Worm (Caenorhabditis elegans) whole organism, L2 larva: ENCODE results near the gene C24A3.1.

Experiments used
- C34F6.9 ChIP-seq: fragments of 150-350 bp; optimal IDR thresholded peaks from 2 replicates; lab custom pipeline; 2014; ENCODE audit warnings: missing biosample characterization, missing genetic modification characterization
- F13H6.1 ChIP-seq: sonication (generic microtip); optimal IDR thresholded peaks from 2 replicates; lab custom pipeline; 2016; ENCODE audit warnings: missing genetic modification characterization, missing compliant biosample characterization
- R02D3.7 ChIP-seq: fragments of 150-350 bp; optimal IDR thresholded peaks from 2 replicates; lab custom pipeline; 2014; ENCODE audit warnings: missing biosample characterization, missing genetic modification characterization
- Y55F3AM.14 ChIP-seq: fragments of 200-800 bp; sonication (Bioruptor generic); optimal IDR thresholded peaks from 2 replicates; lab custom pipeline; 2018; ENCODE audit warnings: mild to moderate bottlenecking, missing genetic modification characterization, missing compliant biosample characterization
- ZK546.5 ChIP-seq: sonication (generic microtip); optimal IDR thresholded peaks from 2 replicates; lab custom pipeline; 2017; ENCODE audit warnings: missing biosample characterization, missing genetic modification characterization
- alr-1 ChIP-seq: fragments of 150-350 bp; optimal IDR thresholded peaks from 2 replicates; lab custom pipeline; 2014; ENCODE audit warnings: missing biosample characterization, missing genetic modification characterization
- aly-2 ChIP-seq: fragments of 150-350 bp; optimal IDR thresholded peaks from 2 replicates; lab custom pipeline; 2014; ENCODE audit warnings: missing biosample characterization, missing genetic modification characterization
- ama-1 ChIP-seq: fragments of 150-350 bp; optimal IDR thresholded peaks from 2 replicates; lab custom pipeline; 2018; ENCODE audit warnings: inconsistent platforms
- blmp-1 ChIP-seq: sonication (generic microtip); optimal IDR thresholded peaks from 2 replicates; lab custom pipeline; 2017; ENCODE audit warnings: missing genetic modification characterization, mild to moderate bottlenecking, missing compliant biosample characterization, antibody characterized with exemption, moderate library complexity; ENCODE audit not compliant: insufficient read depth
- ceh-16 ChIP-seq: fragments of 150-350 bp; optimal IDR thresholded peaks from 2 replicates; lab custom pipeline; 2014; ENCODE audit warnings: missing biosample characterization, missing genetic modification characterization
- ceh-82 ChIP-seq: fragments of 150-350 bp; optimal IDR thresholded peaks from 2 replicates; lab custom pipeline; 2014; ENCODE audit warnings: missing biosample characterization, missing genetic modification characterization
- crh-2 ChIP-seq: sonication (generic microtip); optimal IDR thresholded peaks from 2 replicates; lab custom pipeline; 2017; ENCODE audit warnings: missing biosample characterization, missing genetic modification characterization
- dmd-4 ChIP-seq: sonication (generic microtip); optimal IDR thresholded peaks from 2 replicates; lab custom pipeline; 2017; ENCODE audit warnings: missing biosample characterization, missing genetic modification characterization
- egl-27 ChIP-seq: sonication (generic microtip); optimal IDR thresholded peaks from 3 replicates; lab custom pipeline; 2017; ENCODE audit warnings: missing biosample characterization, missing genetic modification reagents, missing genetic modification characterization
- elt-1 ChIP-seq: fragments of 150-350 bp; optimal IDR thresholded peaks from 2 replicates; lab custom pipeline; 2014; ENCODE audit warnings: missing biosample characterization, missing genetic modification characterization
- fos-1 ChIP-seq: fragments of 150-350 bp; optimal IDR thresholded peaks from 2 replicates; lab custom pipeline; 2014; ENCODE audit warnings: missing biosample characterization, missing genetic modification characterization
- gmeb-1 ChIP-seq: fragments of 150-350 bp; optimal IDR thresholded peaks from 2 replicates; lab custom pipeline; 2014; ENCODE audit warnings: missing biosample characterization, missing genetic modification characterization
- lin-13 ChIP-seq: fragments of 150-350 bp; optimal IDR thresholded peaks from 2 replicates; lab custom pipeline; 2014; ENCODE audit warnings: missing biosample characterization, missing genetic modification reagents, missing genetic modification characterization
- lin-39 ChIP-seq: fragments of 150-350 bp; optimal IDR thresholded peaks from 2 replicates; lab custom pipeline; 2014; ENCODE audit warnings: missing biosample characterization, missing genetic modification reagents, missing genetic modification characterization
- lsy-2 ChIP-seq, 2 experiments: fragments of 150-350 bp in 1 of 2; sonication (generic microtip) in 1 of 2; optimal IDR thresholded peaks; 2 replicates each; lab custom pipeline; 2014 to 2017; ENCODE audit warnings: missing biosample characterization in 2 of 2, missing genetic modification characterization in 2 of 2
- mbf-1 ChIP-seq: sonication (generic microtip); optimal IDR thresholded peaks from 2 replicates; lab custom pipeline; 2017; ENCODE audit warnings: missing biosample characterization, missing genetic modification characterization
- nhr-10 ChIP-seq: sonication (generic microtip); optimal IDR thresholded peaks from 2 replicates; lab custom pipeline; 2017; ENCODE audit warnings: missing biosample characterization, missing genetic modification characterization
- nhr-12 ChIP-seq: fragments of 150-350 bp; optimal IDR thresholded peaks from 2 replicates; lab custom pipeline; 2014; ENCODE audit warnings: missing biosample characterization, missing genetic modification characterization
- nhr-129 ChIP-seq: fragments of 150-350 bp; optimal IDR thresholded peaks from 2 replicates; lab custom pipeline; 2014; ENCODE audit warnings: missing biosample characterization, missing genetic modification characterization
- nhr-21 ChIP-seq: fragments of 150-350 bp; optimal IDR thresholded peaks from 2 replicates; lab custom pipeline; 2014; ENCODE audit warnings: missing biosample characterization, missing genetic modification characterization
- nhr-23 ChIP-seq: fragments of 150-350 bp; optimal IDR thresholded peaks from 2 replicates; lab custom pipeline; 2014; ENCODE audit warnings: missing biosample characterization, missing genetic modification reagents, missing genetic modification characterization
- nhr-237 ChIP-seq: fragments of 150-350 bp; optimal IDR thresholded peaks from 2 replicates; lab custom pipeline; 2014; ENCODE audit warnings: missing biosample characterization, missing genetic modification characterization
- nhr-25 ChIP-seq: fragments of 150-350 bp; sonication (generic microtip); optimal IDR thresholded peaks from 3 replicates; lab custom pipeline; 2014; ENCODE audit warnings: missing biosample characterization, missing genetic modification characterization
- nhr-77 ChIP-seq: fragments of 150-350 bp; optimal IDR thresholded peaks from 2 replicates; lab custom pipeline; 2014; ENCODE audit warnings: missing biosample characterization, missing genetic modification characterization
- peb-1 ChIP-seq: fragments of 150-350 bp; optimal IDR thresholded peaks from 2 replicates; lab custom pipeline; 2014; ENCODE audit warnings: missing biosample characterization, missing genetic modification characterization
- skn-1 ChIP-seq: sonication (generic microtip); optimal IDR thresholded peaks from 2 replicates; lab custom pipeline; 2017; ENCODE audit warnings: missing biosample characterization, missing genetic modification characterization
- sma-3 ChIP-seq: sonication (generic microtip); optimal IDR thresholded peaks from 2 replicates; lab custom pipeline; 2016; ENCODE audit warnings: missing genetic modification reagents, missing genetic modification characterization, missing compliant biosample characterization
- sma-9 ChIP-seq, 2 experiments: fragments of 150-350 bp in 1 of 2; sonication (generic microtip) in 1 of 2; optimal IDR thresholded peaks; 2 replicates each; lab custom pipeline; 2014 to 2016; ENCODE audit warnings: missing genetic modification characterization in 2 of 2, mild to moderate bottlenecking in 1 of 2, missing biosample characterization in 1 of 2, missing compliant biosample characterization in 1 of 2, missing genetic modification reagents in 1 of 2, moderate library complexity in 1 of 2
- snpc-4 ChIP-seq: fragments of 150-350 bp; optimal IDR thresholded peaks from 2 replicates; lab custom pipeline; 2014; ENCODE audit warnings: missing biosample characterization, missing genetic modification characterization
- unc-39 ChIP-seq: fragments of 150-350 bp; optimal IDR thresholded peaks from 2 replicates; lab custom pipeline; 2014; ENCODE audit warnings: missing biosample characterization, missing genetic modification characterization
- unc-55 ChIP-seq: fragments of 150-350 bp; sonication (generic microtip); optimal IDR thresholded peaks from 3 replicates; lab custom pipeline; 2014; ENCODE audit warnings: missing biosample characterization, missing genetic modification reagents, missing genetic modification characterization
- unc-62 ChIP-seq: fragments of 150-350 bp; optimal IDR thresholded peaks from 2 replicates; lab custom pipeline; 2014; ENCODE audit warnings: missing biosample characterization, missing genetic modification reagents, missing genetic modification characterization
- ztf-4 ChIP-seq: fragments of 150-350 bp; optimal IDR thresholded peaks from 2 replicates; lab custom pipeline; 2014; ENCODE audit warnings: missing biosample characterization, missing genetic modification characterization

C24A3.1 gene

ce11 chrX:8961120-8961834 lies 37.6 kb upstream of the C24A3.1 start, which contains the start of gene aexr-3:
Gene aexr-3, minus strand, starts transcription at chrX:8961170.
- TF ChIP-seq nhr-25 (tag; lab: Kevin White, UChicago), result no peak
- no peak for TF ChIP-seq aly-2 (tag; lab: Kevin White, UChicago)
- no peak for TF ChIP-seq ama-1 (lab: Kevin White, UChicago)
- TF ChIP-seq dmd-4 (tag; lab: Kevin White, UChicago), result peak; percentile 24
- TF ChIP-seq lin-13 (GFP tag; lab: Kevin White, UChicago), result no peak
- no peak for TF ChIP-seq sma-9 (GFP tag; optimal IDR thresholded peaks at IDR 0.05; lab: Kevin White, UChicago)
- no peak for TF ChIP-seq sma-9 (tag; optimal IDR thresholded peaks at IDR 0.05; lab: Kevin White, UChicago)
- TF ChIP-seq, all 48 proteins: peak for 1

- TF ChIP-seq unc-62 (no peak), fos-1 (tag; lab: Kevin White, UChicago) (no peak), ceh-16 (no peak), nhr-10 (tag; lab: Kevin White, UChicago) (no peak), F13H6.1 (no peak), ZK546.5 (no peak), peb-1 (tag; lab: Kevin White, UChicago) (no peak), nhr-77 (tag; lab: Kevin White, UChicago) (no peak)
Measured at ce11 chrX:8963469-8963868, 35.4 kb upstream of the C24A3.1 start.

ce11 chrX:8969111-8970048 lies 29.5 kb upstream of the C24A3.1 start:
- no peak for TF ChIP-seq egl-27 (tag; lab: Kevin White, UChicago)
- peak; percentile 36 for TF ChIP-seq fos-1 (tag; lab: Kevin White, UChicago)
- peak; percentile 45 for TF ChIP-seq Y55F3AM.14 (GFP tag; lab: Kevin White, UChicago)
- peak; percentile 47 for TF ChIP-seq sma-3
- TF ChIP-seq nhr-25 (tag; lab: Kevin White, UChicago), result peak; percentile 29
- no peak for TF ChIP-seq nhr-77 (tag; lab: Kevin White, UChicago)
- no peak for TF ChIP-seq dmd-4 (tag; lab: Kevin White, UChicago)
- peak; percentile 51 for TF ChIP-seq unc-55 (GFP tag; lab: Kevin White, UChicago)
- peak; percentile 52 for TF ChIP-seq nhr-21 (tag; lab: Kevin White, UChicago)

- TF ChIP-seq unc-39 (tag; lab: Kevin White, UChicago) (no peak), crh-2 (tag; lab: Kevin White, UChicago) (no peak), nhr-237 (tag; lab: Kevin White, UChicago) (no peak), unc-55 (GFP tag; lab: Kevin White, UChicago) (peak; percentile 21), nhr-129 (tag; lab: Kevin White, UChicago) (peak; percentile 63), gmeb-1 (tag; lab: Kevin White, UChicago) (peak; percentile 50), alr-1 (tag; lab: Kevin White, UChicago) (no peak), nhr-23 (no peak), sma-9 (GFP tag; optimal IDR thresholded peaks at IDR 0.05; lab: Kevin White, UChicago) (peak; percentile 50), sma-9 (tag; optimal IDR thresholded peaks at IDR 0.05; lab: Kevin White, UChicago) (no peak), ceh-16 (no peak), elt-1 (tag; lab: Kevin White, UChicago) (no peak), ama-1 (lab: Kevin White, UChicago) (no peak), unc-62 (no peak), snpc-4 (no peak), nhr-12 (tag; lab: Kevin White, UChicago) (no peak), fos-1 (tag; lab: Kevin White, UChicago) (peak; percentile 61), ceh-82 (tag; lab: Kevin White, UChicago) (no peak), mbf-1 (tag; lab: Kevin White, UChicago) (no peak), lin-39 (no peak), nhr-10 (tag; lab: Kevin White, UChicago) (no peak), nhr-21 (tag; lab: Kevin White, UChicago) (peak; percentile 25), aly-2 (tag; lab: Kevin White, UChicago) (no peak), ztf-4 (tag; lab: Kevin White, UChicago) (no peak), blmp-1 (tag; lab: Kevin White, UChicago) (no peak), C34F6.9 (no peak), lin-13 (GFP tag; lab: Kevin White, UChicago) (peak; percentile 32), skn-1 (no peak), R02D3.7 (no peak), lsy-2 (tag; optimal IDR thresholded peaks at IDR 0.05; lab: Kevin White, UChicago) (peak; percentile 19 to 36), F13H6.1 (peak; percentile 25), nhr-25 (tag; lab: Kevin White, UChicago) (no peak), sma-3 (peak; percentile 44)
Measured at ce11 chrX:8971461-8971860, 27.4 kb upstream of the C24A3.1 start.
